Fruit fly (Drosophila melanogaster): ENCODE data around the gene hh.

hh gene

dm6 chr3R:23174739-23175138 is 33.0 kb upstream of the hh start (continued):
- TF ChIP-seq CG9437 (GFP tag; optimal IDR thresholded peaks at IDR 0.05) (peak; percentile 18), eve (GFP tag; optimal IDR thresholded peaks at IDR 0.05) (peak in 1 of 2 experiments; percentile 51), Pdp1 (GFP tag; optimal IDR thresholded peaks at IDR 0.05) (peak in 1 of 2 experiments; percentile 22), nmo (GFP tag; optimal IDR thresholded peaks at IDR 0.05) (peak; percentile 74), CG8281 (tag; optimal IDR thresholded peaks at IDR 0.05) (peak; percentile 8), CG15269 (tag; optimal IDR thresholded peaks at IDR 0.05) (peak; percentile 42), CG16863 (GFP tag; optimal IDR thresholded peaks at IDR 0.05) (peak; percentile 10), ranshi (GFP tag; IDR thresholded peaks at IDR 0.05) (no peak), CG13424 (tag; optimal IDR thresholded peaks at IDR 0.05) (peak; percentile 64), unpg (GFP tag; optimal IDR thresholded peaks at IDR 0.05) (peak; percentile 56), CG12391 (tag; optimal IDR thresholded peaks at IDR 0.05) (peak; percentile 52), E2f2 (GFP tag; IDR thresholded peaks at IDR 0.05) (peak; percentile 45), oc (tag; optimal IDR thresholded peaks at IDR 0.05) (peak; percentile 83), CG12071 (GFP tag; optimal IDR thresholded peaks at IDR 0.05) (peak; percentile 27), tup (GFP tag; optimal IDR thresholded peaks at IDR 0.05) (no peak), ATbp (GFP tag; optimal IDR thresholded peaks at IDR 0.05) (peak; percentile 48), CG17328 (GFP tag; IDR thresholded peaks at IDR 0.05) (peak; percentile 54; the same call in 1 of the 2 replicates), CG4282 (GFP tag; optimal IDR thresholded peaks at IDR 0.05) (no peak), sens-2 (GFP tag; IDR thresholded peaks at IDR 0.05) (0 out of 2 replicates have a peak, but pooled peaks have one; percentile 23), CG4707 (GFP tag; optimal IDR thresholded peaks at IDR 0.05) (peak; percentile 4), zen (tag; optimal IDR thresholded peaks at IDR 0.05) (peak; percentile 2), fd96Cb (tag; optimal IDR thresholded peaks at IDR 0.05) (peak; percentile 75), phol (tag; optimal IDR thresholded peaks at IDR 0.05) (peak; percentile 39), Abd-B (GFP tag; optimal IDR thresholded peaks at IDR 0.05) (peak; percentile 56), Xbp1 (GFP tag; optimal IDR thresholded peaks at IDR 0.05) (peak; percentile 70), CG17912 (GFP tag; optimal IDR thresholded peaks at IDR 0.05) (no peak), pzg (GFP tag; optimal IDR thresholded peaks at IDR 0.05) (no peak), sisA (GFP tag; IDR thresholded peaks at IDR 0.05) (peak; percentile 31; the same call in 1 of the 2 replicates), jigr1 (GFP tag; IDR thresholded peaks at IDR 0.05) (no peak), CG15514 (GFP tag; optimal IDR thresholded peaks at IDR 0.05) (no peak), CG4424 (GFP tag; optimal IDR thresholded peaks at IDR 0.05) (peak; percentile 62), grau (tag; optimal IDR thresholded peaks at IDR 0.05) (peak; percentile 55), Tbp (GFP tag; optimal IDR thresholded peaks at IDR 0.05) (no peak), bab2 (GFP tag; optimal IDR thresholded peaks at IDR 0.05) (peak; percentile 47), CG10209 (GFP tag; optimal IDR thresholded peaks at IDR 0.05) (peak; percentile 44), chif (GFP tag; optimal IDR thresholded peaks at IDR 0.05) (peak in 1 of 2 experiments; percentile 17), CG18599 (GFP tag; optimal IDR thresholded peaks at IDR 0.05) (peak; percentile 3), CG2712 (tag; optimal IDR thresholded peaks at IDR 0.05) (peak; percentile 30), stc (GFP tag; IDR thresholded peaks at IDR 0.05) (0 out of 2 replicates have a peak, but pooled peaks have one; percentile 35), ewg (GFP tag; optimal IDR thresholded peaks at IDR 0.05) (peak; percentile 57), NC2β (GFP tag; optimal IDR thresholded peaks at IDR 0.05) (no peak), az2 (GFP tag; optimal IDR thresholded peaks at IDR 0.05) (peak; percentile 49), CG14014 (GFP tag; IDR thresholded peaks at IDR 0.05) (peak; percentile 40; the same call in 1 of the 2 replicates), HLH4C (GFP tag; IDR thresholded peaks at IDR 0.05; ENCODE audit: partially characterized antibody) (no peak), CG1233 (GFP tag; optimal IDR thresholded peaks at IDR 0.05) (peak; percentile 52), ap (GFP tag; IDR thresholded peaks at IDR 0.05) (peak; percentile 60; the same call in 1 of the 2 replicates), CG8359 (GFP tag; optimal IDR thresholded peaks at IDR 0.05; ENCODE audit: borderline replicate concordance) (peak; percentile 8), CG10366 (GFP tag; IDR thresholded peaks at IDR 0.05) (peak; percentile 62), Bgb (GFP tag; IDR thresholded peaks at IDR 0.05; ENCODE audit: partially characterized antibody) (no peak)

All from whole organism, embryonic.